Worm (Caenorhabditis elegans) whole organism, L4 larva: ENCODE measurements around the gene T03F7.7.

Experiments used
- D1046.2 ChIP-seq: fragments of 200-800 bp; sonication (Bioruptor generic); IDR thresholded peaks from 2 replicates; pipeline ENCODE4 v1.3.6; 2022; ENCODE audit warnings: missing genetic modification characterization, missing compliant biosample characterization
- F10B5.3 ChIP-seq: sonication (generic microtip); optimal IDR thresholded peaks from 2 replicates; lab custom pipeline; 2016; ENCODE audit warnings: mild to moderate bottlenecking, missing genetic modification characterization, missing compliant biosample characterization
- F37D6.2 ChIP-seq: sonication (generic microtip); optimal IDR thresholded peaks from 2 replicates; lab custom pipeline; 2016; ENCODE audit warnings: mild to moderate bottlenecking, missing genetic modification characterization, missing compliant biosample characterization
- R02D3.7 ChIP-seq: fragments of 150-350 bp; sonication (generic microtip); optimal IDR thresholded peaks from 3 replicates; lab custom pipeline; 2014; ENCODE audit warnings: missing biosample characterization, missing genetic modification characterization
- T26A8.4 ChIP-seq: fragments of 200-800 bp; sonication (Bioruptor generic); IDR thresholded peaks from 2 replicates; pipeline ENCODE4 v1.3.6; 2022; ENCODE audit warnings: missing genetic modification characterization, missing compliant biosample characterization
- ceh-28 ChIP-seq: fragments of 150-350 bp; optimal IDR thresholded peaks from 2 replicates; lab custom pipeline; 2014; ENCODE audit warnings: missing biosample characterization, missing genetic modification reagents, missing genetic modification characterization
- ceh-62 ChIP-seq: sonication (generic microtip); optimal IDR thresholded peaks from 2 replicates; lab custom pipeline; 2017; ENCODE audit warnings: missing biosample characterization, missing genetic modification characterization
- ceh-82 ChIP-seq: sonication (generic microtip); optimal IDR thresholded peaks from 2 replicates; lab custom pipeline; 2017; ENCODE audit warnings: missing biosample characterization, missing genetic modification characterization
- cey-2 ChIP-seq: sonication (generic microtip); optimal IDR thresholded peaks from 3 replicates; lab custom pipeline; 2017; ENCODE audit warnings: missing genetic modification characterization, mild to moderate bottlenecking, missing compliant biosample characterization, antibody characterized with exemption, borderline replicate concordance; ENCODE audit not compliant: insufficient read depth
- ctbp-1 ChIP-seq: fragments of 200-800 bp; sonication (Bioruptor generic); IDR thresholded peaks from 2 replicates; pipeline ENCODE4 v1.3.6; 2022; ENCODE audit warnings: missing genetic modification reagents, missing genetic modification characterization, missing compliant biosample characterization
- daf-8 ChIP-seq: fragments of 200-800 bp; sonication (Bioruptor generic); IDR thresholded peaks from 2 replicates; pipeline ENCODE4 v1.3.6; 2022; ENCODE audit warnings: missing genetic modification characterization, missing compliant biosample characterization
- dmd-8 ChIP-seq: fragments of 200-800 bp; sonication (Bioruptor generic); IDR thresholded peaks from 2 replicates; pipeline ENCODE4 v1.3.6; 2022; ENCODE audit warnings: missing genetic modification characterization, missing compliant biosample characterization
- dpl-1 ChIP-seq: fragments of 150-350 bp; optimal IDR thresholded peaks from 2 replicates; lab custom pipeline; 2014; ENCODE audit warnings: missing biosample characterization, missing genetic modification reagents, missing genetic modification characterization
- egl-43 ChIP-seq: fragments of 200-800 bp; sonication (Bioruptor generic); IDR thresholded peaks from 2 replicates; pipeline ENCODE4 v1.3.6; 2022; ENCODE audit warnings: missing genetic modification reagents, missing genetic modification characterization, missing compliant biosample characterization
- fkh-10 ChIP-seq: fragments of 150-350 bp; optimal IDR thresholded peaks from 2 replicates; lab custom pipeline; 2014; ENCODE audit warnings: missing biosample characterization, missing genetic modification reagents, missing genetic modification characterization
- hlh-11 ChIP-seq: fragments of 200-800 bp; sonication (Bioruptor generic); optimal IDR thresholded peaks from 2 replicates; lab custom pipeline; 2018; ENCODE audit warnings: mild to moderate bottlenecking, missing genetic modification characterization, missing compliant biosample characterization
- hlh-30 ChIP-seq: sonication (generic microtip); optimal IDR thresholded peaks from 2 replicates; lab custom pipeline; 2017; ENCODE audit warnings: antibody characterized with exemption, mild to moderate bottlenecking, missing genetic modification characterization, missing compliant biosample characterization; ENCODE audit not compliant: insufficient read depth
- lin-13 ChIP-seq: fragments of 150-350 bp; optimal IDR thresholded peaks from 2 replicates; lab custom pipeline; 2014; ENCODE audit warnings: missing biosample characterization, missing genetic modification reagents, missing genetic modification characterization
- lin-29 ChIP-seq: fragments of 200-800 bp; sonication (Bioruptor generic); IDR thresholded peaks from 2 replicates; pipeline ENCODE4 v1.3.6; 2022; ENCODE audit warnings: missing genetic modification reagents, missing genetic modification characterization, missing compliant biosample characterization
- lin-39 ChIP-seq: fragments of 150-350 bp; optimal IDR thresholded peaks from 2 replicates; lab custom pipeline; 2014; ENCODE audit warnings: missing biosample characterization, missing genetic modification reagents, missing genetic modification characterization
- lir-3 ChIP-seq: sonication (generic microtip); optimal IDR thresholded peaks from 2 replicates; lab custom pipeline; 2016; ENCODE audit warnings: mild to moderate bottlenecking, missing genetic modification characterization, missing compliant biosample characterization
- lsy-2 ChIP-seq, 2 experiments: fragments of 150-350 bp in 1 of 2; sonication (generic microtip) in 1 of 2; optimal IDR thresholded peaks; 2 replicates each; lab custom pipeline; 2014 to 2017; ENCODE audit warnings: missing biosample characterization in 2 of 2, missing genetic modification characterization in 2 of 2
- madf-9 ChIP-seq: fragments of 200-800 bp; sonication (Bioruptor generic); conservative IDR thresholded peaks from 2 replicates; pipeline ENCODE4 v1.3.6; 2022; ENCODE audit warnings: missing genetic modification reagents, missing genetic modification characterization, missing compliant biosample characterization
- mdt-29 ChIP-seq: fragments of 200-800 bp; sonication (Bioruptor generic); IDR thresholded peaks from 2 replicates; pipeline ENCODE4 v1.3.6; 2022; ENCODE audit warnings: missing genetic modification reagents, missing genetic modification characterization, missing compliant biosample characterization
- mxl-2 ChIP-seq: fragments of 200-800 bp; sonication (Bioruptor generic); conservative IDR thresholded peaks from 2 replicates; pipeline ENCODE4 v1.3.6; 2022; ENCODE audit warnings: missing genetic modification reagents, missing genetic modification characterization, missing compliant biosample characterization
- nhr-237 ChIP-seq: sonication (generic microtip); optimal IDR thresholded peaks from 2 replicates; lab custom pipeline; 2017; ENCODE audit warnings: missing biosample characterization, missing genetic modification characterization
- nhr-25 ChIP-seq: sonication (generic microtip); optimal IDR thresholded peaks from 2 replicates; lab custom pipeline; 2017; ENCODE audit warnings: missing genetic modification characterization, mild to moderate bottlenecking, missing compliant biosample characterization, antibody characterized with exemption, moderate library complexity, borderline replicate concordance; ENCODE audit not compliant: insufficient read depth
- nhr-42 ChIP-seq: fragments of 200-800 bp; sonication (Bioruptor generic); IDR thresholded peaks from 2 replicates; pipeline ENCODE4 v1.3.6; 2022; ENCODE audit warnings: missing genetic modification characterization, missing compliant biosample characterization
- nhr-6 ChIP-seq: fragments of 150-350 bp; optimal IDR thresholded peaks from 2 replicates; lab custom pipeline; 2014; ENCODE audit warnings: missing biosample characterization, missing genetic modification characterization
- nhr-76 ChIP-seq: fragments of 150-350 bp; optimal IDR thresholded peaks from 2 replicates; lab custom pipeline; 2014; ENCODE audit warnings: missing biosample characterization, missing genetic modification characterization
- pha-4 ChIP-seq, 2 experiments: fragments of 150-350 bp in 1 of 2; fragments of 200-800 bp in 1 of 2; sonication (Bioruptor generic) in 1 of 2; IDR thresholded peaks in 1 of 2; optimal IDR thresholded peaks in 1 of 2; 2 replicates each; pipeline versions ENCODE4 v1.3.6 to Lab custom; 2014 to 2022; ENCODE audit warnings: missing genetic modification characterization in 2 of 2, missing genetic modification reagents in 2 of 2, missing biosample characterization in 1 of 2, missing compliant biosample characterization in 1 of 2
- pqm-1 ChIP-seq: sonication (generic microtip); optimal IDR thresholded peaks from 2 replicates; lab custom pipeline; 2017; ENCODE audit warnings: missing biosample characterization, missing genetic modification characterization
- snpc-1.2 ChIP-seq: fragments of 200-800 bp; sonication (Bioruptor generic); IDR thresholded peaks from 2 replicates; pipeline ENCODE4 v1.3.6; 2022; ENCODE audit warnings: missing genetic modification reagents, missing genetic modification characterization, missing compliant biosample characterization
- spr-3 ChIP-seq: fragments of 200-800 bp; sonication (Bioruptor generic); optimal IDR thresholded peaks from 2 replicates; lab custom pipeline; 2018; ENCODE audit warnings: mild to moderate bottlenecking, missing genetic modification characterization, missing compliant biosample characterization
- tra-1 ChIP-seq: fragments of 200-800 bp; sonication (Bioruptor generic); IDR thresholded peaks from 2 replicates; pipeline ENCODE4 v1.3.6; 2022; ENCODE audit warnings: missing genetic modification reagents, missing genetic modification characterization, missing compliant biosample characterization
- unc-130 ChIP-seq: sonication (generic microtip); optimal IDR thresholded peaks from 2 replicates; lab custom pipeline; 2016; ENCODE audit warnings: missing genetic modification reagents, missing genetic modification characterization, missing compliant biosample characterization
- unc-62 ChIP-seq, 3 experiments: fragments of 150-350 bp in 1 of 3; sonication (generic microtip); optimal IDR thresholded peaks in 2 of 3; peaks in 1 of 3; 1 replicate in 1 of 3; 2 replicates in 2 of 3; lab custom pipeline; 2014 to 2017; ENCODE audit warnings: missing biosample characterization in 3 of 3, missing genetic modification characterization in 3 of 3, missing genetic modification reagents in 3 of 3, missing genotype in 1 of 3
- zag-1 ChIP-seq: fragments of 150-350 bp; optimal IDR thresholded peaks from 2 replicates; lab custom pipeline; 2014; ENCODE audit warnings: missing biosample characterization, missing genetic modification characterization
- zfp-3 ChIP-seq: fragments of 200-800 bp; sonication (Bioruptor generic); conservative IDR thresholded peaks from 2 replicates; pipeline ENCODE4 v1.3.6; 2022; ENCODE audit warnings: missing genetic modification reagents, missing genetic modification characterization, missing compliant biosample characterization
- zip-11 ChIP-seq: fragments of 200-800 bp; sonication (Bioruptor generic); IDR thresholded peaks from 2 replicates; pipeline ENCODE4 v1.3.6; 2022; ENCODE audit warnings: missing genetic modification characterization, missing compliant biosample characterization
- ztf-7 ChIP-seq: fragments of 150-350 bp; optimal IDR thresholded peaks from 2 replicates; lab custom pipeline; 2014; ENCODE audit warnings: missing biosample characterization, missing genetic modification characterization

The T03F7.7 gene

ce11 chrV:11326914-11327367, 15.7 kb downstream of the T03F7.7 start, which contains the start of gene tmed-10 (continued):
- TF ChIP-seq D1046.2 (GFP tag; lab: Robert Waterston, UW) (no peak), lsy-2 (tag; optimal IDR thresholded peaks at IDR 0.05; lab: Kevin White, UChicago) (peak in 1 of 2 experiments; percentile 93), unc-130 (GFP tag; lab: Kevin White, UChicago) (peak; percentile 43), lin-29 (GFP tag; lab: Robert Waterston, UW) (no peak), spr-3 (no peak), lir-3 (tag; lab: Kevin White, UChicago) (no peak), zip-11 (GFP tag; lab: Robert Waterston, UW) (no peak), snpc-1.2 (GFP tag; lab: Robert Waterston, UW) (peak; percentile 62), madf-9 (GFP tag; lab: Robert Waterston, UW) (no peak), cey-2 (tag; lab: Kevin White, UChicago) (no peak), ceh-28 (tag; lab: Kevin White, UChicago) (no peak), ctbp-1 (0 out of 2 replicates have a peak, but pooled peaks have one; percentile 24), tra-1 (GFP tag; lab: Robert Waterston, UW) (0 out of 2 replicates have a peak, but pooled peaks have one; percentile 18), T26A8.4 (GFP tag; lab: Robert Waterston, UW) (peak; percentile 65; the same call in 1 of the 2 replicates), pha-4 (GFP tag; IDR thresholded peaks at IDR 0.05; lab: Robert Waterston, UW) (0 out of 2 replicates have a peak, but pooled peaks have one; percentile 51), pha-4 (tag; optimal IDR thresholded peaks at IDR 0.05; lab: Kevin White, UChicago) (peak; percentile 18), dpl-1 (GFP tag; lab: Kevin White, UChicago) (peak; percentile 54), nhr-6 (tag; lab: Kevin White, UChicago) (no peak), hlh-30 (tag; lab: Kevin White, UChicago) (peak; percentile 44), nhr-237 (no peak), daf-8 (GFP tag; lab: Robert Waterston, UW) (no peak), lin-13 (peak; percentile 10), ceh-82 (no peak), F10B5.3 (tag; lab: Kevin White, UChicago) (no peak), F37D6.2 (no peak), egl-43 (peak; percentile 66; the same call in 1 of the 2 replicates), hlh-11 (peak; percentile 64), unc-62 (GFP tag; optimal IDR thresholded peaks at IDR 0.05 in 1 of 2; lab: Kevin White, UChicago) (peak in 1 of 2 experiments; percentile 56), unc-62 (tag; optimal IDR thresholded peaks at IDR 0.05; lab: Kevin White, UChicago) (no peak), zag-1 (tag; lab: Kevin White, UChicago) (no peak), lin-39 (tag; lab: Kevin White, UChicago) (no peak), nhr-76 (tag; lab: Kevin White, UChicago) (no peak), nhr-42 (GFP tag; lab: Robert Waterston, UW) (no peak), fkh-10 (no peak), nhr-25 (tag; lab: Kevin White, UChicago) (no peak), R02D3.7 (tag; lab: Kevin White, UChicago) (no peak), ztf-7 (tag; lab: Kevin White, UChicago) (no peak), ceh-62 (tag; lab: Kevin White, UChicago) (no peak), mdt-29 (GFP tag; lab: Robert Waterston, UW) (no peak), dmd-8 (GFP tag; lab: Robert Waterston, UW) (no peak), mxl-2 (GFP tag; lab: Robert Waterston, UW) (no peak), pqm-1 (tag; lab: Kevin White, UChicago) (no peak), zfp-3 (GFP tag; lab: Robert Waterston, UW) (no peak)
